Worm (Caenorhabditis elegans): Measurements from ENCODE around the gene fbxa-111.

The fbxa-111 gene

DNA sequence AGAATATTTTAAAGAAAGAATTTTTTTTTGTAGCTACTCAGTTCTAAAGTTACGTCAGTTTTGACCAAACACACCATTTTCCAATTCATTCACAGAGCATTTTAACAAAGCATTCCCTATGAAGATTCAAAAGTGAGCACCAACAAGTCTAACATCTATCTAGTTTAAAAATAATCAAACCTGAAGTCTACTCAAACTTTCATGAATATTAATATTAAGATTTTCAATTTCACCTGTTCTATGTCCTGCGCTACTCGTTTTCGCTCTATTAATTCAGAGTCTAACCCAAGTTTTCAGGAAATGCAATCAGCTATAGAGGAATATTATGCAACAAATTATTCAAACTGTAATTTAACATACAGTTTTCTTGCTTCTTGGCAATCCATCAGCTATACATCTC lies 22.6 kb upstream of the fbxa-111 start, which contains the start of gene srh-119:
Gene srh-119 (plus strand): TSS at position 301 of the 400 bp plus-strand sequence.
- TF ChIP-seq aly-2 (tag; optimal IDR thresholded peaks at IDR 0.05) = no peak
- TF ChIP-seq nhr-84 (tag; optimal IDR thresholded peaks at IDR 0.05) = no peak
- no peak for TF ChIP-seq lir-3 (tag; optimal IDR thresholded peaks at IDR 0.05; ENCODE audit: poor library complexity)
- no peak for TF ChIP-seq irx-1 (tag; optimal IDR thresholded peaks at IDR 0.05)
- no peak for TF ChIP-seq tbx-2 (tag; optimal IDR thresholded peaks at IDR 0.05)
- no peak for TF ChIP-seq nhr-85 (tag)
- no peak for TF ChIP-seq hpl-2 (GFP tag; optimal IDR thresholded peaks at IDR 0.05)
- no peak for TF ChIP-seq dsc-1 (tag; optimal IDR thresholded peaks at IDR 0.05)
- no peak for TF ChIP-seq mdl-1 (tag; optimal IDR thresholded peaks at IDR 0.05)

- TF ChIP-seq dpl-1 (GFP tag; optimal IDR thresholded peaks at IDR 0.05) = peak in 2 of 3 experiments; percentile 27 to 31
- TF ChIP-seq egl-27 (tag; optimal IDR thresholded peaks at IDR 0.05) = no peak
- TF ChIP-seq lin-35 (GFP tag; optimal IDR thresholded peaks at IDR 0.05) = peak in 1 of 2 experiments; percentile 54
- no peak for TF ChIP-seq ztf-11 (tag; optimal IDR thresholded peaks at IDR 0.05)
- TF ChIP-seq efl-1 (optimal IDR thresholded peaks at IDR 0.05) = peak; percentile 29 to 64
- TF ChIP-seq efl-1 (GFP tag; optimal IDR thresholded peaks at IDR 0.05 in 1 of 2) = peak in 1 of 2 experiments; percentile 94
- TF ChIP-seq nhr-11 (tag; optimal IDR thresholded peaks at IDR 0.05) = no peak
- TF ChIP-seq nhr-47 (tag; optimal IDR thresholded peaks at IDR 0.05) = no peak
- TF ChIP-seq sup-37 (GFP tag; optimal IDR thresholded peaks at IDR 0.05) = no peak
- TF ChIP-seq fos-1 (tag; optimal IDR thresholded peaks at IDR 0.05) = no peak
- TF ChIP-seq nhr-71 (tag; optimal IDR thresholded peaks at IDR 0.05) = no peak
- no peak for TF ChIP-seq nhr-19 (GFP tag; conservative IDR thresholded peaks at IDR 0.05)
- no peak for TF ChIP-seq snu-23 (GFP tag; optimal IDR thresholded peaks at IDR 0.05)
- TF ChIP-seq lin-39 (tag; optimal IDR thresholded peaks at IDR 0.05) = no peak
- no peak for TF ChIP-seq lin-13 (GFP tag; optimal IDR thresholded peaks at IDR 0.05)
- TF ChIP-seq hlh-4 (tag; optimal IDR thresholded peaks at IDR 0.05) = no peak
- no peak for TF ChIP-seq hpl-2 (GFP tag; optimal IDR thresholded peaks at IDR 0.05)
- no peak for TF ChIP-seq elt-2 (tag; optimal IDR thresholded peaks at IDR 0.05)
- TF ChIP-seq grh-1 (GFP tag; IDR thresholded peaks at IDR 0.05) = no peak
- peak; percentile 15 for TF ChIP-seq skn-1 (tag; optimal IDR thresholded peaks at IDR 0.05)
- no peak for TF ChIP-seq lsy-2 (tag; optimal IDR thresholded peaks at IDR 0.05)
- TF ChIP-seq ceh-90 (tag; optimal IDR thresholded peaks at IDR 0.05) = no peak
Observed at ce11 chrV:16966636-16967035, 17.1 kb upstream of the fbxa-111 start, which contains the start of gene fbxa-90. TSS of gene fbxa-90 (plus strand) at chrV:16966814.

DNA sequence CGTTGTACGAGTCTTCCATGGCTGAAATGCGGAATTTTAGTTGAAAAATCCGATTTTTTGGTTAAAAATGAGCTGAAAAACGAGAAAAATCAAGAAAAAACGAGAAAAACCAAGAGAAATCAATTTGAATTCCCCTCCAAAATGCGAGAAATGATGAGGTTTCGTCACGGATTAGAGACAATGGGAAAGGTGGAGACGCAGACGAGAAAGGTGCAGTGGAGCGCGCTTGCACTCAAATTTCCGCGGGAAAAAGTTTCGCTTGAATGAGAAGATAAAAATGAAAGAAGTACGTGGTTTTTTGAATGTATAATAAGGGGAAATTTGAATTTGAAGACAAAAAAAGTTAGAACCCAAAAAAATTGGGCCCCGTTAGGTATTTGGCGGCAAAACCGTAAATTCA lies 16.1 kb upstream of the fbxa-111 start, which contains the start of gene efl-1:
Gene efl-1 (minus strand): TSS at position 21 of the 400 bp plus-strand sequence.
- TF ChIP-seq egl-27 (tag; optimal IDR thresholded peaks at IDR 0.05) (no peak), hlh-17 (GFP tag; optimal IDR thresholded peaks at IDR 0.05; ENCODE audit: borderline replicate concordance) (no peak), elt-3 (tag; optimal IDR thresholded peaks at IDR 0.05) (peak in 2 of 6 experiments; percentile 76 to 93), nhr-237 (tag; optimal IDR thresholded peaks at IDR 0.05) (peak; percentile 88), efl-3 (GFP tag; optimal IDR thresholded peaks at IDR 0.05) (no peak), ceh-88 (GFP tag; IDR thresholded peaks at IDR 0.05) (peak; percentile 75), lin-35 (GFP tag; optimal IDR thresholded peaks at IDR 0.05) (peak; percentile 100), unc-98 (GFP tag; IDR thresholded peaks at IDR 0.05) (peak; percentile 77), sptf-1 (tag; optimal IDR thresholded peaks at IDR 0.05) (no peak), pax-3 (tag; optimal IDR thresholded peaks at IDR 0.05) (peak; percentile 87), xbp-1 (tag; optimal IDR thresholded peaks at IDR 0.05) (peak; percentile 98), Y116A8C.19 (tag; optimal IDR thresholded peaks at IDR 0.05; ENCODE audit: borderline replicate concordance) (no peak), nhr-76 (tag; optimal IDR thresholded peaks at IDR 0.05) (no peak), dsc-1 (tag; optimal IDR thresholded peaks at IDR 0.05) (peak; percentile 96), vab-15 (tag; optimal IDR thresholded peaks at IDR 0.05) (peak; percentile 51), fkh-4 (tag; optimal IDR thresholded peaks at IDR 0.05; ENCODE audit: borderline replicate concordance) (peak; percentile 68), blmp-1 (tag; optimal IDR thresholded peaks at IDR 0.05) (peak; percentile 65), lir-3 (tag; optimal IDR thresholded peaks at IDR 0.05; ENCODE audit: poor library complexity) (no peak), mef-2 (tag; optimal IDR thresholded peaks at IDR 0.05) (peak; percentile 64), hpl-2 (GFP tag; optimal IDR thresholded peaks at IDR 0.05) (no peak), mep-1 (tag; optimal IDR thresholded peaks at IDR 0.05) (peak; percentile 94), sox-4 (tag; optimal IDR thresholded peaks at IDR 0.05) (peak; percentile 82), C16A3.4 (tag; optimal IDR thresholded peaks at IDR 0.05) (peak; percentile 85), nhr-19 (GFP tag; conservative IDR thresholded peaks at IDR 0.05) (peak; percentile 94), unc-62 (GFP tag; optimal IDR thresholded peaks at IDR 0.05) (peak; percentile 49), zip-4 (GFP tag; optimal IDR thresholded peaks at IDR 0.05) (peak; percentile 88)

Measured in whole organism, L1 larva.